Fruit fly (Drosophila melanogaster) whole organism, wandering third instar larva: ENCODE data around the gene Decay.

ENCODE experiments used
- Abd-B ChIP-seq: fragments of >200 bp; optimal IDR thresholded peaks from 2 replicates; lab custom pipeline; 2017; ENCODE audit warnings: missing biosample characterization, missing genetic modification characterization
- Dif ChIP-seq: fragments of 200-275, 200-300 bp; sonication (Bioruptor generic); optimal IDR thresholded peaks from 2 replicates; lab custom pipeline; 2018; ENCODE audit warnings: missing biosample characterization, missing genetic modification characterization; ENCODE audit not compliant: partially characterized antibody
- Mio ChIP-seq: sonication (Bioruptor generic); optimal IDR thresholded peaks from 2 replicates; lab custom pipeline; 2016; ENCODE audit warnings: missing biosample characterization, missing genetic modification characterization
- br ChIP-seq: fragments of 200-800 bp; sonication (Bioruptor generic); optimal IDR thresholded peaks from 2 replicates; lab custom pipeline; 2016; ENCODE audit warnings: missing biosample characterization, missing genetic modification characterization
- psq ChIP-seq: fragments of 200-800 bp; sonication (Bioruptor generic); optimal IDR thresholded peaks from 3 replicates; lab custom pipeline; 2017; ENCODE audit warnings: missing biosample characterization, mild to moderate bottlenecking, missing genetic modification characterization, moderate library complexity

- TF ChIP-seq psq (no peak), Dif (GFP tag; lab: Kevin White, UChicago) (no peak), Mio (no peak), Abd-B (GFP tag; lab: Kevin White, UChicago) (no peak), br (GFP tag; lab: Kevin White, UChicago) (no peak)
Observed at dm6 chr3R:16537307-16537706, 36.5 kb upstream of the Decay start.
